Fruit fly (Drosophila melanogaster) whole organism, embryonic: ENCODE measurements around the gene BtbVII.

Experiments used
- Antp ChIP-seq: fragments of 200-800 bp; sonication (Bioruptor generic); optimal IDR thresholded peaks from 3 replicates; lab custom pipeline; 2016; ENCODE audit warnings: missing biosample characterization, missing genetic modification characterization
- Atf-2 ChIP-seq: fragments of 200-800 bp; sonication (Bioruptor generic); optimal IDR thresholded peaks from 2 replicates; lab custom pipeline; 2016; ENCODE audit warnings: missing biosample characterization, missing genetic modification characterization
- Awh ChIP-seq: fragments of 200-800 bp; sonication (Bioruptor generic); IDR thresholded peaks from 2 replicates; pipeline ENCODE4, ENCODE4 v1.3.6; 2022; ENCODE audit warnings: missing biosample characterization, missing genetic modification characterization
- CG10321 ChIP-seq: fragments of 200-800 bp; sonication (Bioruptor generic); IDR thresholded peaks from 2 replicates; pipeline ENCODE4 v1.3.6; 2022; ENCODE audit warnings: missing biosample characterization, missing genetic modification characterization
- CG10543 ChIP-seq: fragments of 200-800 bp; sonication (Bioruptor generic); optimal IDR thresholded peaks from 3 replicates; lab custom pipeline; 2017; ENCODE audit warnings: missing biosample characterization, mild to moderate bottlenecking, missing genetic modification characterization, moderate library complexity
- CG12236 ChIP-seq: fragments of 200-800 bp; sonication (Bioruptor generic); optimal IDR thresholded peaks from 2 replicates; lab custom pipeline; 2016; ENCODE audit warnings: missing biosample characterization, missing genetic modification characterization
- CG13624 ChIP-seq: fragments of 200-800 bp; sonication (Bioruptor generic); optimal IDR thresholded peaks from 2 replicates; lab custom pipeline; 2016; ENCODE audit warnings: missing biosample characterization, missing genetic modification characterization
- CG14050 ChIP-seq: fragments of 200-800 bp; sonication (Bioruptor generic); IDR thresholded peaks from 3 replicates; pipeline ENCODE4 v1.3.6; 2022; ENCODE audit warnings: missing biosample characterization, missing genetic modification characterization
- CG15269 ChIP-seq: fragments of 200-800 bp; sonication (Bioruptor generic); optimal IDR thresholded peaks from 2 replicates; lab custom pipeline; 2018; ENCODE audit warnings: missing biosample characterization, mild to moderate bottlenecking, missing genetic modification characterization, moderate library complexity
- CG1647 ChIP-seq: fragments of 200-800 bp; sonication (Bioruptor generic); optimal IDR thresholded peaks from 3 replicates; lab custom pipeline; 2016; ENCODE audit warnings: missing biosample characterization, missing genetic modification characterization
- CG30403 ChIP-seq: fragments of 200-800 bp; sonication (Bioruptor generic); optimal IDR thresholded peaks from 3 replicates; lab custom pipeline; 2016; ENCODE audit warnings: missing biosample characterization, missing genetic modification characterization
- CG3281 ChIP-seq: fragments of 200-800 bp; sonication (Bioruptor generic); optimal IDR thresholded peaks from 3 replicates; lab custom pipeline; 2017; ENCODE audit warnings: missing biosample characterization, mild to moderate bottlenecking, missing genetic modification characterization
- CG4282 ChIP-seq: fragments of 200-800 bp; sonication (Bioruptor generic); optimal IDR thresholded peaks from 2 replicates; lab custom pipeline; 2016; ENCODE audit warnings: missing biosample characterization, missing genetic modification characterization
- CG7963 ChIP-seq: fragments of 200-800 bp; sonication (Bioruptor generic); IDR thresholded peaks from 3 replicates; pipeline ENCODE4 v1.3.6; 2022; ENCODE audit warnings: missing biosample characterization, missing genetic modification characterization; ENCODE audit not compliant: partially characterized antibody
- CG9932 ChIP-seq: fragments of 200-800 bp; sonication (Bioruptor generic); IDR thresholded peaks from 2 replicates; pipeline ENCODE4 v1.3.6; 2022; ENCODE audit warnings: missing biosample characterization, missing genetic modification characterization
- CoRest ChIP-seq: fragments of 200-800 bp; sonication (Bioruptor generic); optimal IDR thresholded peaks from 3 replicates; lab custom pipeline; 2018; ENCODE audit warnings: missing biosample characterization, mild to moderate bottlenecking, missing genetic modification characterization, moderate library complexity
- Dip2 ChIP-seq: fragments of 200-800 bp; sonication (Bioruptor generic); IDR thresholded peaks from 2 replicates; pipeline ENCODE4 v1.3.6; 2022; ENCODE audit warnings: missing biosample characterization, missing genetic modification characterization
- Elba2 ChIP-seq: fragments of 200-800 bp; sonication (Bioruptor generic); optimal IDR thresholded peaks from 3 replicates; lab custom pipeline; 2016; ENCODE audit warnings: missing biosample characterization, missing genetic modification characterization
- HmgD ChIP-seq: fragments of 200-800 bp; sonication (Bioruptor generic); optimal IDR thresholded peaks from 3 replicates; lab custom pipeline; 2016; ENCODE audit warnings: missing biosample characterization, missing genetic modification characterization
- Hr3 ChIP-seq: fragments of 200-800 bp; sonication (Bioruptor generic); optimal IDR thresholded peaks from 3 replicates; lab custom pipeline; 2016; ENCODE audit warnings: missing biosample characterization, missing genetic modification characterization
- Hr39 ChIP-seq: fragments of >200 bp; optimal IDR thresholded peaks from 2 replicates; lab custom pipeline; 2017
- Hr78 ChIP-seq, 2 experiments: fragments of 200-800 bp in 1 of 2; fragments of >200 bp in 1 of 2; sonication (Bioruptor generic) in 1 of 2; optimal IDR thresholded peaks; 2 replicates each; lab custom pipeline; 2017 to 2019; ENCODE audit warnings: missing biosample characterization in 2 of 2, missing genetic modification characterization in 2 of 2, mild to moderate bottlenecking in 1 of 2, moderate library complexity in 1 of 2
- MTF-1 ChIP-seq: fragments of 200-800 bp; sonication (Bioruptor generic); optimal IDR thresholded peaks from 2 replicates; lab custom pipeline; 2018; ENCODE audit warnings: missing biosample characterization, mild to moderate bottlenecking, missing genetic modification characterization, borderline replicate concordance
- Max ChIP-seq: fragments of 200-800 bp; sonication (Bioruptor generic); optimal IDR thresholded peaks from 2 replicates; lab custom pipeline; 2016; ENCODE audit warnings: missing biosample characterization, mild to moderate bottlenecking, missing genetic modification characterization
- Myb ChIP-seq: fragments of 200-800 bp; sonication (Bioruptor generic); optimal IDR thresholded peaks from 2 replicates; lab custom pipeline; 2016; ENCODE audit warnings: missing biosample characterization, missing genetic modification characterization
- Opbp ChIP-seq: fragments of 200-800 bp; sonication (Bioruptor generic); IDR thresholded peaks from 3 replicates; pipeline ENCODE4 v1.3.6; 2022; ENCODE audit warnings: missing biosample characterization, missing genetic modification characterization; ENCODE audit not compliant: partially characterized antibody
- Sox102F ChIP-seq: fragments of 200-800 bp; sonication (Bioruptor generic); optimal IDR thresholded peaks from 2 replicates; lab custom pipeline; 2018; ENCODE audit warnings: missing biosample characterization, mild to moderate bottlenecking, missing genetic modification characterization, moderate library complexity
- Ssrp ChIP-seq: fragments of 200-800 bp; sonication (Bioruptor generic); optimal IDR thresholded peaks from 2 replicates; lab custom pipeline; 2018; ENCODE audit warnings: missing biosample characterization, mild to moderate bottlenecking, missing genetic modification characterization, moderate library complexity
- TFAM ChIP-seq: fragments of 200-800 bp; sonication (Bioruptor generic); optimal IDR thresholded peaks from 2 replicates; lab custom pipeline; 2017; ENCODE audit warnings: missing biosample characterization, missing genetic modification characterization, inconsistent platforms
- Taf1 ChIP-seq: fragments of 200-800 bp; sonication (Bioruptor generic); IDR thresholded peaks from 2 replicates; pipeline ENCODE4 v1.3.6; 2022; ENCODE audit warnings: missing biosample characterization, missing genetic modification characterization
- YL-1 ChIP-seq: fragments of 200-800 bp; sonication (Bioruptor generic); optimal IDR thresholded peaks from 3 replicates; lab custom pipeline; 2017; ENCODE audit warnings: missing biosample characterization, mild to moderate bottlenecking, missing genetic modification characterization
- abd-A ChIP-seq: fragments of 200-800 bp; sonication (Bioruptor generic); optimal IDR thresholded peaks from 3 replicates; lab custom pipeline; 2019; ENCODE audit warnings: missing biosample characterization, mild to moderate bottlenecking, missing genetic modification characterization, moderate library complexity
- ash1 ChIP-seq: fragments of 200-800 bp; sonication (Bioruptor generic); optimal IDR thresholded peaks from 2 replicates; lab custom pipeline; 2018; ENCODE audit warnings: missing biosample characterization, mild to moderate bottlenecking, missing genetic modification characterization
- bowl ChIP-seq: fragments of 200-800 bp; sonication (Bioruptor generic); IDR thresholded peaks from 2 replicates; pipeline ENCODE4 v1.3.6; 2022; ENCODE audit warnings: missing biosample characterization, missing genetic modification characterization
- ci ChIP-seq: fragments of 200-800 bp; sonication (Bioruptor generic); IDR thresholded peaks from 3 replicates; pipeline ENCODE4 v1.3.6; 2022; ENCODE audit warnings: missing biosample characterization, missing genetic modification characterization
- corto ChIP-seq: fragments of 200-800 bp; sonication (Bioruptor generic); optimal IDR thresholded peaks from 2 replicates; lab custom pipeline; 2016; ENCODE audit warnings: missing biosample characterization, mild to moderate bottlenecking, missing genetic modification characterization, moderate library complexity
- gro ChIP-seq: fragments of 200-800 bp; sonication (Bioruptor generic); optimal IDR thresholded peaks from 2 replicates; lab custom pipeline; 2016; ENCODE audit warnings: missing biosample characterization, missing genetic modification characterization
- gsb-n ChIP-seq: fragments of 200-800 bp; sonication (Bioruptor generic); optimal IDR thresholded peaks from 3 replicates; lab custom pipeline; 2018; ENCODE audit warnings: missing biosample characterization, mild to moderate bottlenecking, missing genetic modification characterization
- her ChIP-seq: fragments of 200-800 bp; sonication (Bioruptor generic); optimal IDR thresholded peaks from 2 replicates; lab custom pipeline; 2016; ENCODE audit warnings: missing biosample characterization, missing genetic modification characterization
- insv ChIP-seq, 2 experiments: fragments of 200-800 bp; sonication (Bioruptor generic); optimal IDR thresholded peaks; 3 replicates each; lab custom pipeline; 2016 to 2018; ENCODE audit warnings: missing biosample characterization in 2 of 2, missing genetic modification characterization in 2 of 2
- lab ChIP-seq: fragments of 200-800 bp; sonication (Bioruptor generic); optimal IDR thresholded peaks from 3 replicates; lab custom pipeline; 2017; ENCODE audit warnings: missing biosample characterization, missing genetic modification characterization, mild to moderate bottlenecking, moderate library complexity, missing genetic modification reagents
- peb ChIP-seq: fragments of 200-800 bp; sonication (Bioruptor generic); IDR thresholded peaks from 2 replicates; pipeline ENCODE4 v1.3.6; 2022; ENCODE audit warnings: missing biosample characterization, missing genetic modification characterization
- salm ChIP-seq: fragments of 200-800 bp; sonication (Bioruptor generic); optimal IDR thresholded peaks from 2 replicates; lab custom pipeline; 2018; ENCODE audit warnings: missing biosample characterization, mild to moderate bottlenecking, missing genetic modification characterization
- sc ChIP-seq, 3 experiments: fragments of >200 bp in 2 of 3; fragments of 200-800 bp in 1 of 3; sonication (Bioruptor generic) in 1 of 3; optimal IDR thresholded peaks; 2 replicates in 2 of 3; 3 replicates in 1 of 3; lab custom pipeline; 2017; ENCODE audit warnings: mild to moderate bottlenecking in 1 of 3, missing biosample characterization in 1 of 3, missing genetic modification characterization in 1 of 3, missing genetic modification reagents in 1 of 3
- sens-2 ChIP-seq: fragments of 200-800 bp; sonication (Bioruptor generic); IDR thresholded peaks from 2 replicates; pipeline ENCODE4 v1.3.6; 2022; ENCODE audit warnings: missing biosample characterization, missing genetic modification characterization
- sim ChIP-seq: fragments of 200-800 bp; sonication (Bioruptor generic); IDR thresholded peaks from 2 replicates; pipeline ENCODE4 v1.3.6; 2022; ENCODE audit warnings: missing biosample characterization, missing genetic modification characterization
- stc ChIP-seq: fragments of 200-800 bp; sonication (Bioruptor generic); IDR thresholded peaks from 2 replicates; pipeline ENCODE4 v1.3.6; 2022; ENCODE audit warnings: missing biosample characterization, missing genetic modification characterization
- usp ChIP-seq: fragments of >200 bp; optimal IDR thresholded peaks from 2 replicates; lab custom pipeline; 2017; ENCODE audit warnings: missing biosample characterization, missing genetic modification characterization

BtbVII gene

DNA sequence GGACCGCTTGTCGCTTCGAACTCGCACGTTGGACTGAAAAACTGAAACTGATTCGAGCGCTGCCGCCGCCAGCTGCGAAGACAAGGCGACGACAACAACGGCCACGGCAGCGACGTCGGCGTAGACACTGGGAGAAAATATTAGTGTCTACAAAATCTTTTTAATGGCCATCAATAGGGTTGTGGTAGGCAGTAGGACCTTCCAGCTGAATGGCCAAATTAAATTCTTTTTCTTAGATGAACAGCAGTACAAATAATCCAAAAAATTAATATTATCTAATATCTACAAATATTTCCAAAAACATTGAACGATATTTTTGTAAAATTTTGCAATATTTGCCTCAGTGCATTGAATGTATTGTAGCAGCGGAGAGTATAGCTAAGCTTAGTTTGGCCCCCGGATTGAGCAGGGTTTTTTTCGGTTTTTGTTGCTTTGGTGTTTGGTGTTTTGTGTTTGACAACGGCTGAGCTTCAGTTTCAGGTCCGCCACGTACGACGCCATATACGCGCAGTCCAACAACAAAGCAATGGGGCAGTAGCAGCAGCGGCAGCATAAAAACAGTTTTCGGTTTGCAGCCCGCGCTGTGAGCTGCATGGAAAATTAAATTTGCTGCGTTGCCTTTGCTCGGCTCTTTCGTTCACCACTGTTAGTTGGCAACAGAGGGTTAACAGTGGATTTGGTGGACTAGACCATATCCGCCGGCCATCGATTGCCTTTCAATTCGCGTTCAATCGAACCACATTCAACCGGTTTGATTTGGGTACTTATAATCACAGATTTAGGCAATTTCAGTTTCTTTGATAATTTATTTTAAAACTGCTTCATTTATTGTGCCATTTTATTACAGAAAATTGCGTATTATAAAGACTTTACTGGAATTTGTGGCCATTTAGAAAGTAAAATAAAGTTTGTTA lies 41.3 kb upstream of the BtbVII start, which contains the start of gene Cht7:
Gene Cht7 (minus strand): TSS at position 51 of the 914 bp plus-strand sequence.
- TF ChIP-seq insv (GFP tag; optimal IDR thresholded peaks at IDR 0.05; lab: Kevin White, UChicago), result peak in 1 of 2 experiments; percentile 39
- TF ChIP-seq bowl (GFP tag; lab: Robert Waterston, UW), result peak; percentile 80
- TF ChIP-seq Myb (GFP tag; lab: Kevin White, UChicago), result peak; percentile 30
- no peak for TF ChIP-seq Opbp (GFP tag; lab: Robert Waterston, UW)
- peak; percentile 94 for TF ChIP-seq CG15269 (tag; lab: Kevin White, UChicago)
- TF ChIP-seq Taf1 (GFP tag; lab: Robert Waterston, UW), result no peak
- peak; percentile 48 for TF ChIP-seq CG1647
- TF ChIP-seq Hr39 (lab: Kevin White, UChicago), result no peak
- no peak for TF ChIP-seq CG7963 (GFP tag; lab: Robert Waterston, UW)
- peak; percentile 76 for TF ChIP-seq sim (GFP tag; lab: Robert Waterston, UW)
- no peak for TF ChIP-seq HmgD (GFP tag; lab: Kevin White, UChicago)
- TF ChIP-seq Max (GFP tag; lab: Kevin White, UChicago), result peak; percentile 68
- TF ChIP-seq CG30403, result peak; percentile 91
- peak; percentile 56 for TF ChIP-seq abd-A (tag; lab: Kevin White, UChicago)
- TF ChIP-seq CG13624 (GFP tag; lab: Kevin White, UChicago), result peak; percentile 74
- peak; percentile 47 for TF ChIP-seq YL-1 (GFP tag; lab: Kevin White, UChicago)
- peak; percentile 52 for TF ChIP-seq Antp (GFP tag; lab: Kevin White, UChicago)
- TF ChIP-seq CG3281 (GFP tag; lab: Kevin White, UChicago), result peak; percentile 83
- TF ChIP-seq CG12236 (GFP tag; lab: Kevin White, UChicago), result no peak
- TF ChIP-seq Sox102F (GFP tag; lab: Kevin White, UChicago), result peak; percentile 91
- TF ChIP-seq CoRest (tag; lab: Kevin White, UChicago), result peak; percentile 93
- no peak; the same call in 1 of the 2 replicates for TF ChIP-seq Dip2
- TF ChIP-seq CG10543 (GFP tag; lab: Kevin White, UChicago), result peak; percentile 90
- peak; percentile 54 for TF ChIP-seq MTF-1 (GFP tag; lab: Kevin White, UChicago)
- no peak for TF ChIP-seq TFAM
- TF ChIP-seq corto (GFP tag; lab: Kevin White, UChicago), result peak; percentile 39
- TF ChIP-seq Ssrp (tag; lab: Kevin White, UChicago), result peak; percentile 89
- peak; percentile 84 for TF ChIP-seq salm
- peak; percentile 81 for TF ChIP-seq Awh (GFP tag; lab: Robert Waterston, UW)
- peak; percentile 83 for TF ChIP-seq stc (GFP tag; lab: Robert Waterston, UW)
- TF ChIP-seq usp (GFP tag; lab: Kevin White, UChicago), result no peak
- TF ChIP-seq Hr78 (GFP tag; optimal IDR thresholded peaks at IDR 0.05; lab: Kevin White, UChicago), result peak in 1 of 2 experiments; percentile 46
- peak; percentile 80 for TF ChIP-seq Hr3 (GFP tag; lab: Kevin White, UChicago)
- TF ChIP-seq her, result peak; percentile 34
- TF ChIP-seq sens-2, result peak; percentile 54; the same call in 1 of the 2 replicates
- TF ChIP-seq sc (optimal IDR thresholded peaks at IDR 0.05; lab: Kevin White, UChicago), result no peak
- TF ChIP-seq sc (GFP tag; optimal IDR thresholded peaks at IDR 0.05; lab: Kevin White, UChicago), result peak; percentile 83
- TF ChIP-seq CG4282 (GFP tag; lab: Kevin White, UChicago), result no peak
- peak; percentile 82 for TF ChIP-seq CG14050 (GFP tag; lab: Robert Waterston, UW)
- no peak for TF ChIP-seq Elba2
- TF ChIP-seq peb (GFP tag; lab: Robert Waterston, UW), result peak; percentile 65
- peak; percentile 66 for TF ChIP-seq Atf-2
- TF ChIP-seq CG10321 (GFP tag; lab: Robert Waterston, UW), result 0 out of 2 replicates have a peak, but pooled peaks have one; percentile 29
- peak; percentile 87 for TF ChIP-seq CG9932 (GFP tag; lab: Robert Waterston, UW)
- peak; percentile 86 for TF ChIP-seq ci (GFP tag; lab: Robert Waterston, UW)
- TF ChIP-seq ash1 (GFP tag; lab: Kevin White, UChicago), result no peak
- peak; percentile 58 for TF ChIP-seq gro (GFP tag; lab: Kevin White, UChicago)
- TF ChIP-seq gsb-n (tag; lab: Kevin White, UChicago), result peak; percentile 88
- TF ChIP-seq lab (GFP tag; lab: Kevin White, UChicago), result peak; percentile 87
